Fruit fly (Drosophila melanogaster) whole organism: ENCODE results near the gene CG4770.

Source experiments
- CG8478 ChIP-seq: fragments of >200 bp; optimal IDR thresholded peaks from 2 replicates; lab custom pipeline; 2018; ENCODE audit warnings: inconsistent platforms
- Dll ChIP-seq: fragments of >200 bp; optimal IDR thresholded peaks from 2 replicates; lab custom pipeline; 2017
- EcR ChIP-seq, 2 experiments: fragments of >200 bp; optimal IDR thresholded peaks; 2 replicates each; lab custom pipeline; 2017; ENCODE audit warnings: missing biosample characterization in 2 of 2, missing genetic modification characterization in 2 of 2, missing genetic modification reagents in 2 of 2
- pan ChIP-seq: fragments of >200 bp; optimal IDR thresholded peaks from 2 replicates; lab custom pipeline; 2017
- psq ChIP-seq: fragments of >200 bp; optimal IDR thresholded peaks from 2 replicates; lab custom pipeline; 2017
- usp ChIP-seq: fragments of >200 bp; optimal IDR thresholded peaks from 2 replicates; lab custom pipeline; 2017; ENCODE audit warnings: missing biosample characterization, missing genetic modification characterization, mixed read lengths

CG4770 gene

dm6 chr3R:19892046-19892445 lies 26.3 kb upstream of the CG4770 start:
- no peak for TF ChIP-seq Dll
- no peak for TF ChIP-seq usp
- no peak for TF ChIP-seq CG8478 (lab: Kevin White, UChicago)
- TF ChIP-seq pan (lab: Kevin White, UChicago) = no peak
- TF ChIP-seq psq (lab: Kevin White, UChicago) = no peak

- TF ChIP-seq CG8478 (lab: Kevin White, UChicago) (no peak), pan (lab: Kevin White, UChicago) (no peak), EcR (GFP tag; optimal IDR thresholded peaks at IDR 0.05; lab: Kevin White, UChicago) (no peak), psq (lab: Kevin White, UChicago) (no peak), usp (no peak), Dll (no peak)
Measured at dm6 chr3R:19895305-19895704, 23.0 kb upstream of the CG4770 start.

- no peak for TF ChIP-seq pan (lab: Kevin White, UChicago)
- no peak for TF ChIP-seq EcR (GFP tag; optimal IDR thresholded peaks at IDR 0.05; lab: Kevin White, UChicago)
- no peak for TF ChIP-seq Dll
- TF ChIP-seq psq (lab: Kevin White, UChicago) = no peak
- TF ChIP-seq CG8478 (lab: Kevin White, UChicago) = no peak
- no peak for TF ChIP-seq usp
Measured at dm6 chr3R:19901742-19902141, 16.6 kb upstream of the CG4770 start.

dm6 chr3R:19902328-19902727 lies 16.0 kb upstream of the CG4770 start:
- no peak for TF ChIP-seq CG8478 (lab: Kevin White, UChicago)
- no peak for TF ChIP-seq psq (lab: Kevin White, UChicago)
- no peak for TF ChIP-seq usp

dm6 chr3R:19902926-19903739 lies 15.2 kb upstream of the CG4770 start, which contains the start of gene ClpX:
TSS of gene ClpX (minus strand) at chr3R:19903689.
- TF ChIP-seq Dll (no peak), CG8478 (lab: Kevin White, UChicago) (no peak)

dm6 chr3R:19904865-19905373 lies 13.4 kb upstream of the CG4770 start, which contains the start of the genes Surf6 and RhoGAP92B:
TSS of gene Surf6 (minus strand) at chr3R:19904868.
TSS of gene RhoGAP92B (plus strand) at chr3R:19905164.
- no peak for TF ChIP-seq usp
- no peak for TF ChIP-seq EcR (GFP tag; optimal IDR thresholded peaks at IDR 0.05; lab: Kevin White, UChicago)
- no peak for TF ChIP-seq psq (lab: Kevin White, UChicago)
- TF ChIP-seq CG8478 (lab: Kevin White, UChicago) = no peak
- TF ChIP-seq Dll = no peak
- no peak for TF ChIP-seq pan (lab: Kevin White, UChicago)

dm6 chr3R:19905932-19906439 lies 12.3 kb upstream of the CG4770 start:
- no peak for TF ChIP-seq EcR (GFP tag; optimal IDR thresholded peaks at IDR 0.05; lab: Kevin White, UChicago)
- TF ChIP-seq usp = no peak
- no peak for TF ChIP-seq CG8478 (lab: Kevin White, UChicago)
- TF ChIP-seq Dll = no peak
- TF ChIP-seq psq (lab: Kevin White, UChicago) = no peak
- no peak for TF ChIP-seq pan (lab: Kevin White, UChicago)

- TF ChIP-seq EcR (GFP tag; optimal IDR thresholded peaks at IDR 0.05; lab: Kevin White, UChicago) = no peak
Measured at dm6 chr3R:19908863-19909343, 9.4 kb upstream of the CG4770 start.

dm6 chr3R:19909541-19910182 lies 8.6 kb upstream of the CG4770 start:
- TF ChIP-seq EcR (GFP tag; optimal IDR thresholded peaks at IDR 0.05; lab: Kevin White, UChicago) (no peak), pan (lab: Kevin White, UChicago) (no peak), CG8478 (lab: Kevin White, UChicago) (no peak)

dm6 chr3R:19910302-19911029 lies 7.8 kb upstream of the CG4770 start:
- TF ChIP-seq psq (lab: Kevin White, UChicago) (no peak), pan (lab: Kevin White, UChicago) (no peak), Dll (no peak), CG8478 (lab: Kevin White, UChicago) (no peak), usp (no peak), EcR (GFP tag; optimal IDR thresholded peaks at IDR 0.05; lab: Kevin White, UChicago) (no peak)

- TF ChIP-seq CG8478 (lab: Kevin White, UChicago) = no peak
- no peak for TF ChIP-seq EcR (GFP tag; optimal IDR thresholded peaks at IDR 0.05; lab: Kevin White, UChicago)
- TF ChIP-seq pan (lab: Kevin White, UChicago) = no peak
- no peak for TF ChIP-seq usp
- TF ChIP-seq Dll = no peak
- no peak for TF ChIP-seq psq (lab: Kevin White, UChicago)
Measured at dm6 chr3R:19911030-19911429, 7.3 kb upstream of the CG4770 start.

- TF ChIP-seq Dll (no peak), psq (lab: Kevin White, UChicago) (no peak), usp (no peak), CG8478 (lab: Kevin White, UChicago) (no peak), pan (lab: Kevin White, UChicago) (no peak), EcR (GFP tag; optimal IDR thresholded peaks at IDR 0.05; lab: Kevin White, UChicago) (no peak)
Measured at dm6 chr3R:19915312-19915711, 3.0 kb upstream of the CG4770 start, which contains the start of the genes Xport-A and Xport-B. TSS of gene Xport-A (minus strand) at chr3R:19915412. TSS of gene Xport-B (minus strand) at chr3R:19915412.
